Worm (Caenorhabditis elegans) whole organism, mixed stage, embryonic: Measurements from ENCODE around the gene nbs-1.
A peak's percentile ranks its signal among the peaks of the same experiment; 100 is the strongest.

Experiments used
- bed-3 ChIP-seq: fragments of 200-800 bp; sonication (Bioruptor generic); optimal IDR thresholded peaks from 3 replicates; lab custom pipeline; 2018; ENCODE audit warnings: mild to moderate bottlenecking, missing genetic modification characterization, moderate library complexity, missing compliant biosample characterization
- blmp-1 ChIP-seq: fragments of 150-350 bp; optimal IDR thresholded peaks from 2 replicates; lab custom pipeline; 2014; ENCODE audit warnings: missing biosample characterization, missing genetic modification characterization
- ceh-43 ChIP-seq: fragments of 200-800 bp; sonication (Bioruptor generic); optimal IDR thresholded peaks from 2 replicates; lab custom pipeline; 2018; ENCODE audit warnings: mild to moderate bottlenecking, missing genetic modification characterization, moderate library complexity, missing compliant biosample characterization
- ceh-83 ChIP-seq: fragments of 200-800 bp; sonication (Bioruptor generic); optimal IDR thresholded peaks from 2 replicates; lab custom pipeline; 2018; ENCODE audit warnings: mild to moderate bottlenecking, missing genetic modification characterization, missing compliant biosample characterization
- ces-1 ChIP-seq: fragments of 150-350 bp; optimal IDR thresholded peaks from 2 replicates; lab custom pipeline; 2014; ENCODE audit warnings: missing biosample characterization, missing genetic modification reagents, missing genetic modification characterization
- cnd-1 ChIP-seq: fragments of 200-800 bp; sonication (Bioruptor generic); optimal IDR thresholded peaks from 2 replicates; lab custom pipeline; 2018; ENCODE audit warnings: mild to moderate bottlenecking, missing genetic modification characterization, missing compliant biosample characterization
- drap-1 ChIP-seq: fragments of 200-800 bp; sonication (Bioruptor generic); optimal IDR thresholded peaks from 3 replicates; lab custom pipeline; 2018; ENCODE audit warnings: mild to moderate bottlenecking, missing genetic modification characterization, missing compliant biosample characterization
- elt-1 ChIP-seq: sonication (generic microtip); optimal IDR thresholded peaks from 2 replicates; lab custom pipeline; 2017; ENCODE audit warnings: missing genetic modification characterization, mild to moderate bottlenecking, missing compliant biosample characterization, antibody characterized with exemption, moderate library complexity, borderline replicate concordance; ENCODE audit not compliant: insufficient read depth
- elt-3 ChIP-seq: fragments of 150-350 bp; optimal IDR thresholded peaks from 2 replicates; lab custom pipeline; 2014; ENCODE audit warnings: missing biosample characterization, missing genetic modification characterization
- flh-1 ChIP-seq: fragments of 200-800 bp; sonication (Bioruptor generic); optimal IDR thresholded peaks from 2 replicates; lab custom pipeline; 2018; ENCODE audit warnings: mild to moderate bottlenecking, missing genetic modification characterization, moderate library complexity, missing compliant biosample characterization
- ham-2 ChIP-seq: fragments of 200-800 bp; sonication (Bioruptor generic); optimal IDR thresholded peaks from 2 replicates; lab custom pipeline; 2018; ENCODE audit warnings: mild to moderate bottlenecking, missing genetic modification characterization, missing compliant biosample characterization
- hlh-1 ChIP-seq: fragments of 150-350 bp; optimal IDR thresholded peaks from 2 replicates; lab custom pipeline; 2014; ENCODE audit warnings: missing biosample characterization, missing genetic modification reagents, missing genetic modification characterization
- lin-13 ChIP-seq: fragments of 150-350 bp; optimal IDR thresholded peaks from 2 replicates; lab custom pipeline; 2014; ENCODE audit warnings: missing biosample characterization, missing genetic modification characterization
- lin-32 ChIP-seq: fragments of 200-800 bp; sonication (Bioruptor generic); optimal IDR thresholded peaks from 2 replicates; lab custom pipeline; 2018; ENCODE audit warnings: mild to moderate bottlenecking, missing genetic modification characterization, missing compliant biosample characterization
- lsy-2 ChIP-seq: fragments of 150-350 bp; optimal IDR thresholded peaks from 2 replicates; lab custom pipeline; 2014; ENCODE audit warnings: missing biosample characterization, missing genetic modification characterization
- mep-1 ChIP-seq: fragments of 150-350 bp; optimal IDR thresholded peaks from 2 replicates; lab custom pipeline; 2017; ENCODE audit warnings: missing biosample characterization, missing genetic modification reagents, missing genetic modification characterization, inconsistent platforms
- mls-2 ChIP-seq: sonication (generic microtip); optimal IDR thresholded peaks from 2 replicates; lab custom pipeline; 2016; ENCODE audit warnings: mild to moderate bottlenecking, missing genetic modification characterization, moderate library complexity, missing compliant biosample characterization
- nhr-12 ChIP-seq: fragments of 150-350 bp; optimal IDR thresholded peaks from 2 replicates; lab custom pipeline; 2014; ENCODE audit warnings: missing biosample characterization, missing genetic modification characterization
- nhr-2 ChIP-seq: fragments of 150-350 bp; optimal IDR thresholded peaks from 2 replicates; lab custom pipeline; 2014; ENCODE audit warnings: missing biosample characterization, missing genetic modification characterization
- nhr-237 ChIP-seq: fragments of 150-350 bp; optimal IDR thresholded peaks from 2 replicates; lab custom pipeline; 2014; ENCODE audit warnings: missing biosample characterization, missing genetic modification characterization
- nhr-28 ChIP-seq: fragments of 150-350 bp; optimal IDR thresholded peaks from 2 replicates; lab custom pipeline; 2014; ENCODE audit warnings: missing biosample characterization, missing genetic modification characterization
- nhr-76 ChIP-seq: sonication (generic microtip); optimal IDR thresholded peaks from 2 replicates; lab custom pipeline; 2017; ENCODE audit warnings: missing biosample characterization, missing genetic modification characterization
- pha-4 ChIP-seq: fragments of 150-350 bp; optimal IDR thresholded peaks from 2 replicates; lab custom pipeline; 2018; ENCODE audit warnings: missing biosample characterization, missing genetic modification reagents, missing genetic modification characterization
- sem-2 ChIP-seq: fragments of 200-800 bp; sonication (Bioruptor generic); optimal IDR thresholded peaks from 2 replicates; lab custom pipeline; 2018; ENCODE audit warnings: mild to moderate bottlenecking, missing genetic modification characterization, missing compliant biosample characterization
- snpc-4 ChIP-seq: fragments of 150-350 bp; optimal IDR thresholded peaks from 2 replicates; lab custom pipeline; 2014; ENCODE audit warnings: missing biosample characterization, missing genetic modification characterization
- sptf-1 ChIP-seq: sonication (generic microtip); optimal IDR thresholded peaks from 2 replicates; lab custom pipeline; 2017; ENCODE audit warnings: mild to moderate bottlenecking, missing genetic modification characterization, moderate library complexity, missing compliant biosample characterization
- tbx-8 ChIP-seq: fragments of 200-800 bp; sonication (Bioruptor generic); optimal IDR thresholded peaks from 2 replicates; lab custom pipeline; 2018; ENCODE audit warnings: mild to moderate bottlenecking, missing genetic modification characterization, moderate library complexity, missing compliant biosample characterization
- unc-120 ChIP-seq: sonication (generic microtip); optimal IDR thresholded peaks from 2 replicates; lab custom pipeline; 2017; ENCODE audit warnings: missing genetic modification characterization, missing compliant biosample characterization; ENCODE audit not compliant: poor library complexity, severe bottlenecking
- unc-39 ChIP-seq: fragments of 150-350 bp; optimal IDR thresholded peaks from 2 replicates; lab custom pipeline; 2014; ENCODE audit warnings: missing biosample characterization, missing genetic modification characterization
- unc-62 ChIP-seq: fragments of 150-350 bp; optimal IDR thresholded peaks from 2 replicates; lab custom pipeline; 2014; ENCODE audit warnings: missing biosample characterization, missing genetic modification reagents, missing genetic modification characterization
- zip-8 ChIP-seq: fragments of 150-350 bp; optimal IDR thresholded peaks from 2 replicates; lab custom pipeline; 2014; ENCODE audit warnings: missing biosample characterization, missing genetic modification characterization
- ztf-11 ChIP-seq: fragments of 150-350 bp; optimal IDR thresholded peaks from 2 replicates; lab custom pipeline; 2014; ENCODE audit warnings: missing biosample characterization, missing genetic modification characterization

Gene nbs-1

ce11 chrII:11104162-11104561, 7.9 kb upstream of the nbs-1 start, which contains the start of gene C09H10.9:
TSS of gene C09H10.9 (plus strand) at chrII:11104462.
- TF ChIP-seq zip-8 (tag; lab: Kevin White, UChicago) (no peak), unc-62 (no peak), sem-2 (no peak), lin-13 (tag; lab: Kevin White, UChicago) (no peak), blmp-1 (tag; lab: Kevin White, UChicago) (no peak), snpc-4 (tag; lab: Kevin White, UChicago) (no peak), ham-2 (no peak), ceh-83 (GFP tag; lab: Kevin White, UChicago) (no peak), cnd-1 (tag; lab: Kevin White, UChicago) (no peak), mls-2 (tag; lab: Kevin White, UChicago) (no peak), mep-1 (no peak), bed-3 (GFP tag; lab: Kevin White, UChicago) (no peak), unc-120 (no peak), nhr-12 (tag; lab: Kevin White, UChicago) (no peak), drap-1 (no peak), elt-3 (no peak), hlh-1 (no peak), tbx-8 (GFP tag; lab: Kevin White, UChicago) (no peak), ztf-11 (no peak)

ce11 chrII:11103657-11104056, 7.4 kb upstream of the nbs-1 start, which contains the start of gene C09H10.5:
TSS of gene C09H10.5 (minus strand) at chrII:11103757.
- TF ChIP-seq elt-3, result no peak
- no peak for TF ChIP-seq nhr-237 (tag; lab: Kevin White, UChicago)
- TF ChIP-seq nhr-76, result no peak
- no peak for TF ChIP-seq unc-120
- TF ChIP-seq tbx-8 (GFP tag; lab: Kevin White, UChicago), result no peak
- no peak for TF ChIP-seq pha-4 (tag; lab: Kevin White, UChicago)
- TF ChIP-seq ceh-43 (GFP tag; lab: Kevin White, UChicago), result no peak
- no peak for TF ChIP-seq drap-1
- no peak for TF ChIP-seq hlh-1
- TF ChIP-seq blmp-1 (tag; lab: Kevin White, UChicago), result no peak
- no peak for TF ChIP-seq lin-13 (tag; lab: Kevin White, UChicago)
- no peak for TF ChIP-seq sptf-1 (tag; lab: Kevin White, UChicago)
- TF ChIP-seq mep-1, result no peak
- TF ChIP-seq lin-32 (GFP tag; lab: Kevin White, UChicago), result no peak
- TF ChIP-seq lsy-2 (tag; lab: Kevin White, UChicago), result no peak
- TF ChIP-seq snpc-4 (tag; lab: Kevin White, UChicago), result no peak

ce11 chrII:11103052-11103451, 6.8 kb upstream of the nbs-1 start:
- TF ChIP-seq unc-120, result peak; percentile 67
- TF ChIP-seq unc-39 (tag; lab: Kevin White, UChicago), result no peak
- peak; percentile 25 for TF ChIP-seq pha-4 (tag; lab: Kevin White, UChicago)
- no peak for TF ChIP-seq lin-32 (GFP tag; lab: Kevin White, UChicago)
- peak; percentile 12 for TF ChIP-seq ces-1 (GFP tag; lab: Kevin White, UChicago)
- peak; percentile 26 for TF ChIP-seq nhr-237 (tag; lab: Kevin White, UChicago)
- peak; percentile 90 for TF ChIP-seq hlh-1
- peak; percentile 40 for TF ChIP-seq lsy-2 (tag; lab: Kevin White, UChicago)
- peak; percentile 71 for TF ChIP-seq mep-1

ce11 chrII:11101171-11101570, 4.9 kb upstream of the nbs-1 start:
- TF ChIP-seq unc-62 (no peak), elt-1 (no peak), cnd-1 (tag; lab: Kevin White, UChicago) (no peak), nhr-2 (tag; lab: Kevin White, UChicago) (no peak), bed-3 (GFP tag; lab: Kevin White, UChicago) (no peak), mls-2 (tag; lab: Kevin White, UChicago) (no peak), hlh-1 (no peak), elt-3 (no peak), flh-1 (GFP tag; lab: Kevin White, UChicago) (no peak), nhr-76 (no peak), nhr-28 (tag; lab: Kevin White, UChicago) (no peak)
- TF ChIP-seq, all 35 proteins: peak for 0

- TF ChIP-seq zip-8 (tag; lab: Kevin White, UChicago), result no peak
- no peak for TF ChIP-seq nhr-76
- no peak for TF ChIP-seq elt-3
Observed at ce11 chrII:11099841-11100240, 3.6 kb upstream of the nbs-1 start, which contains the start of gene C09H10.4. TSS of gene C09H10.4 (plus strand) at chrII:11100141.
